In genomic region chrV:11853723-11854122, ce11 we compare ENCODE assay signal across 1 worm cellular context.
TF ChIP-seq lines count a peak whose summit lies in the region.

No protein-coding gene starts in this region.

TF ChIP-seq in whole organism, L1 larva, 84 proteins besides CTCF, POLR2A, EP300 and RAD21 (continued from another document):
- TF ChIP-seq ztf-11 (tag; optimal IDR thresholded peaks at IDR 0.05; lab: Kevin White, UChicago) (no peak), Y116A8C.19 (tag; optimal IDR thresholded peaks at IDR 0.05; lab: Kevin White, UChicago; ENCODE audit: borderline replicate concordance) (no peak), nhr-71 (tag; optimal IDR thresholded peaks at IDR 0.05; lab: Kevin White, UChicago) (peak; percentile 28), snu-23 (GFP tag; optimal IDR thresholded peaks at IDR 0.05; lab: Kevin White, UChicago) (no peak)
